Worm (Caenorhabditis elegans) whole organism, mixed stage, embryonic: ENCODE measurements around the gene T21E8.5.

Experiments
- blmp-1 ChIP-seq: fragments of 150-350 bp; optimal IDR thresholded peaks from 2 replicates; lab custom pipeline; 2014; ENCODE audit warnings: missing biosample characterization, missing genetic modification characterization
- ceh-83 ChIP-seq: fragments of 200-800 bp; sonication (Bioruptor generic); optimal IDR thresholded peaks from 2 replicates; lab custom pipeline; 2018; ENCODE audit warnings: mild to moderate bottlenecking, missing genetic modification characterization, missing compliant biosample characterization
- ces-1 ChIP-seq: fragments of 150-350 bp; optimal IDR thresholded peaks from 2 replicates; lab custom pipeline; 2014; ENCODE audit warnings: missing biosample characterization, missing genetic modification reagents, missing genetic modification characterization
- elt-1 ChIP-seq: sonication (generic microtip); optimal IDR thresholded peaks from 2 replicates; lab custom pipeline; 2017; ENCODE audit warnings: missing genetic modification characterization, mild to moderate bottlenecking, missing compliant biosample characterization, antibody characterized with exemption, moderate library complexity, borderline replicate concordance; ENCODE audit not compliant: insufficient read depth
- elt-3 ChIP-seq: fragments of 150-350 bp; optimal IDR thresholded peaks from 2 replicates; lab custom pipeline; 2014; ENCODE audit warnings: missing biosample characterization, missing genetic modification characterization
- lsy-2 ChIP-seq: fragments of 150-350 bp; optimal IDR thresholded peaks from 2 replicates; lab custom pipeline; 2014; ENCODE audit warnings: missing biosample characterization, missing genetic modification characterization
- mep-1 ChIP-seq: fragments of 150-350 bp; optimal IDR thresholded peaks from 2 replicates; lab custom pipeline; 2017; ENCODE audit warnings: missing biosample characterization, missing genetic modification reagents, missing genetic modification characterization, inconsistent platforms
- nhr-76 ChIP-seq: sonication (generic microtip); optimal IDR thresholded peaks from 2 replicates; lab custom pipeline; 2017; ENCODE audit warnings: missing biosample characterization, missing genetic modification characterization
- pha-4 ChIP-seq: fragments of 150-350 bp; optimal IDR thresholded peaks from 2 replicates; lab custom pipeline; 2018; ENCODE audit warnings: missing biosample characterization, missing genetic modification reagents, missing genetic modification characterization
- snpc-4 ChIP-seq: fragments of 150-350 bp; optimal IDR thresholded peaks from 2 replicates; lab custom pipeline; 2014; ENCODE audit warnings: missing biosample characterization, missing genetic modification characterization
- unc-120 ChIP-seq: sonication (generic microtip); optimal IDR thresholded peaks from 2 replicates; lab custom pipeline; 2017; ENCODE audit warnings: missing genetic modification characterization, missing compliant biosample characterization; ENCODE audit not compliant: poor library complexity, severe bottlenecking
- unc-39 ChIP-seq: fragments of 150-350 bp; optimal IDR thresholded peaks from 2 replicates; lab custom pipeline; 2014; ENCODE audit warnings: missing biosample characterization, missing genetic modification characterization
- ztf-11 ChIP-seq: fragments of 150-350 bp; optimal IDR thresholded peaks from 2 replicates; lab custom pipeline; 2014; ENCODE audit warnings: missing biosample characterization, missing genetic modification characterization

DNA sequence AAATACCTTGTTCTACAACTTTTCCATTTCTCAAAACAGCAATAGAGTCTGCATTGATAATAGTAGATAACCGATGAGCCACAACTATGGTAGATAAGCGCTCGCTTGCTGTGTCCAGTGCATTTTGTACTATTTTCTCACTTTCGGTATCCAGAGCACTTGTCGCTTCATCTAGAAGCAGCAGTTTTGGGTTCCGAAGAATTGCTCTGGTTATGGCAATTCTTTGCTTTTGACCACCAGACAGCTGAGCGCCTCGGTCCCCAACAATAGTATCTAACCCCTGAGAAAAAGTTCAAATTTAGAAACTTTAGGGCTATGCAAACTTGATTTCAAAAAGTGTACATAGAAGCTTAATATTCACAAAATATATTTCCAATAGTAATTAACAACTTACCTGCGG lies 26.4 kb upstream of the T21E8.5 start:
- TF ChIP-seq pha-4 (tag; lab: Kevin White, UChicago) (no peak), mep-1 (tag; lab: Kevin White, UChicago) (no peak), elt-3 (tag; lab: Kevin White, UChicago) (no peak), unc-39 (tag; lab: Kevin White, UChicago) (no peak), ces-1 (GFP tag; lab: Kevin White, UChicago) (no peak), lsy-2 (tag; lab: Kevin White, UChicago) (no peak), snpc-4 (tag; lab: Kevin White, UChicago) (no peak), ztf-11 (tag; lab: Kevin White, UChicago) (no peak), blmp-1 (tag; lab: Kevin White, UChicago) (no peak), nhr-76 (tag; lab: Kevin White, UChicago) (no peak), ceh-83 (no peak), elt-1 (tag; lab: Kevin White, UChicago) (no peak), unc-120 (no peak)
